Worm (Caenorhabditis elegans): ENCODE results near the gene nhr-104.

Gene nhr-104

DNA sequence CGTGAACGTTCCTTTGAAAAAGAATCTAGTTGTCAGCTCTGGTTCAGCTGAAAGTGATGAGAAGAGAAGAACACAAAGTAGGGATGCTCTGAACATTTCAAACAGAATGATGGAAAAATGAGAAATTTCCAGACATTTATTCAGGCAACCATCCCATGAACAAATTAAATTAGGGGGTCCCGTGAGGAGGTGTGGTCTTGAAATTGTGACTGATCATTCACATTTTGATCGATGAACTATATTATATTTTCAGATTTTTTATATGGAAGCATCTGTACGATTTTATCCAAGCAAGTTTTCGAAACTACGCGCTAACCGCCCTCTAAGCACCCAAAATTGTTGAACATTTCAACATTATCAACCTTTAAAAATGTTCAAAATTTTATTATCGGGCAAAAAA is 12.5 kb downstream of the nhr-104 start, which contains the start of gene R11E3.19:
Gene R11E3.19 (minus strand): TSS at position 101 of the 400 bp plus-strand sequence.
- TF ChIP-seq ets-4 (tag; optimal IDR thresholded peaks at IDR 0.05) (no peak), nhr-11 (tag; optimal IDR thresholded peaks at IDR 0.05) (no peak), gmeb-2 (tag; optimal IDR thresholded peaks at IDR 0.05) (no peak), ceh-14 (tag; optimal IDR thresholded peaks at IDR 0.05) (no peak), lin-11 (tag; optimal IDR thresholded peaks at IDR 0.05) (no peak), syd-9 (tag; optimal IDR thresholded peaks at IDR 0.05) (no peak), fkh-6 (tag; optimal IDR thresholded peaks at IDR 0.05) (no peak), unc-42 (tag; optimal IDR thresholded peaks at IDR 0.05) (no peak), eyg-1 (tag; optimal IDR thresholded peaks at IDR 0.05) (no peak), ttx-3 (tag; optimal IDR thresholded peaks at IDR 0.05) (no peak), elt-4 (tag; optimal IDR thresholded peaks at IDR 0.05) (no peak), elt-2 (tag; optimal IDR thresholded peaks at IDR 0.05) (no peak), tbx-7 (tag; optimal IDR thresholded peaks at IDR 0.05) (no peak), T23F11.4 (GFP tag; optimal IDR thresholded peaks at IDR 0.05) (no peak), tbx-2 (tag; optimal IDR thresholded peaks at IDR 0.05) (no peak), pqm-1 (tag; optimal IDR thresholded peaks at IDR 0.05) (no peak)

DNA sequence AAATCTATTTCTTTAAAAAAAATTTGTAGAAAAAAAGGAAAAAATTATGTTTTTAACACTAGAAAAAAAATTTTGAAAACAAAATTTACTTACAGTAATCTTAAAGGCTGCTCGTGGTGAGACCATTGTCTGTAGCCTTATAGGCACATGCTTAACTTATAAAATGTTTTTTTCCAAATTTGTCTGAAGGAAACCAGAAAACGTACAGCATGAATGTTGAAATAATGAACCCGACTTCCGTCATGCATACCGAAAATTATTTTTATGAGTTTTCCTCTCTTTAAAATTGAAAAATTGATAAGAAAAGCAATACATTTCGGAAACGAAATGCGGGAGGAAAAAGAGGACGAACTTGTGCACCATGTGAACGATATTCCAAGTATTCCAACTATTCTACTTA is 16.7 kb downstream of the nhr-104 start, which contains the start of gene R11E3.2:
Gene R11E3.2 (plus strand): TSS at position 301 of the 400 bp plus-strand sequence.
- TF ChIP-seq pag-3 (tag; optimal IDR thresholded peaks at IDR 0.05; ENCODE audit: borderline replicate concordance), result no peak
- TF ChIP-seq zip-5 (tag; optimal IDR thresholded peaks at IDR 0.05), result no peak
- no peak for TF ChIP-seq ets-4 (tag; optimal IDR thresholded peaks at IDR 0.05)
- TF ChIP-seq fax-1 (tag; optimal IDR thresholded peaks at IDR 0.05), result no peak
- TF ChIP-seq ceh-31 (tag; optimal IDR thresholded peaks at IDR 0.05), result no peak

DNA sequence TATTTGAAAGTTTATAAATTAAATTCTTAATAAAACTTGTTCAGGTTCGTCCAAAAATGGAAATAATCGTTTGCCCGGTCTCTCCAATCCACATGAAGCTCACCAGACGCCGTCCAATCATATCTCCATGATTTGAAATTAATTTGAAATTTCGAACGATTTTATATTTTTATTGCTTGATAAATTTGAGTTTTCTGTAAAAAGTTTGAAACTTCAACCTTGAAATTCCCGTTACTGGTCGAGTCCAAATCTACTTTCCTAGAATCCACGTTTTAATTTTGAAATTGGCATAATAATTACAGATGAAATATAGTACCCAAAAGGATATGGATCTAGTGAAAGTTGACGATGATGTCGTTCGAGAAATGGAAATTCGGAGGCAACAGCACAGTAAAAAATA is 24.1 kb downstream of the nhr-104 start, which contains the start of gene npp-26:
Gene npp-26 (plus strand): TSS at position 301 of the 400 bp plus-strand sequence.
- TF ChIP-seq tbx-7 (tag; optimal IDR thresholded peaks at IDR 0.05) (no peak), pax-1 (tag; optimal IDR thresholded peaks at IDR 0.05) (no peak), ceh-9 (tag; optimal IDR thresholded peaks at IDR 0.05) (no peak), nfya-1 (tag; optimal IDR thresholded peaks at IDR 0.05) (no peak), ref-2 (tag; optimal IDR thresholded peaks at IDR 0.05) (no peak), hlh-13 (GFP tag; optimal IDR thresholded peaks at IDR 0.05) (no peak), hlh-6 (tag; optimal IDR thresholded peaks at IDR 0.05) (no peak), npax-4 (tag; optimal IDR thresholded peaks at IDR 0.05) (no peak), hlh-8 (tag; optimal IDR thresholded peaks at IDR 0.05) (no peak), dve-1 (tag; optimal IDR thresholded peaks at IDR 0.05) (no peak), rnt-1 (tag; optimal IDR thresholded peaks at IDR 0.05) (no peak), ceh-34 (tag; optimal IDR thresholded peaks at IDR 0.05) (no peak), odd-2 (tag; optimal IDR thresholded peaks at IDR 0.05) (no peak), madf-2 (tag; optimal IDR thresholded peaks at IDR 0.05) (no peak), pha-4 (tag; optimal IDR thresholded peaks at IDR 0.05) (no peak), ceh-19 (GFP tag; optimal IDR thresholded peaks at IDR 0.05) (no peak), sox-4 (tag; optimal IDR thresholded peaks at IDR 0.05) (no peak), unc-86 (tag; optimal IDR thresholded peaks at IDR 0.05) (no peak), pat-9 (tag; optimal IDR thresholded peaks at IDR 0.05) (no peak)

DNA sequence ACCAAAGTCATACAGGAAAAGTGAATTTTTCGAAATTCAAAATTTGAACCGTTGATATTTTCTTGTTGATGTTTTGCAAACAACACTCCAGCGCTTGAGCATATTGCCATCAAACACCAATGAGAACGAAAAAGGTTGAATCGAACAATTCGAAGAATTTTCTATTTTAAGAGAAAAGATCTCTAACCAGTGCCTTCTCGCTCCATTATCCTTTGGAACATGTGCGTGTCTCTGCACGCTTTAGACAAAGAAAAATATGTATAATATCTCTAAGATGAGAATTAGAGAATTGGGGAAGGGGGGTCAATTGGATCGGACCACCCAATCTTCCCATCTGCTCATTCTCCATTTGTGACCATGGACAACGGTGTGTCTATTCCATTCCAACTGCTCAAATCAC is 24.6 kb downstream of the nhr-104 start, which contains the start of gene Y17G9B.2:
Gene Y17G9B.2 (plus strand): TSS at position 301 of the 400 bp plus-strand sequence.
- TF ChIP-seq ceh-19 (GFP tag; optimal IDR thresholded peaks at IDR 0.05) (no peak), unc-86 (tag; optimal IDR thresholded peaks at IDR 0.05) (no peak), nhr-232 (tag; optimal IDR thresholded peaks at IDR 0.05) (no peak), hlh-13 (GFP tag; optimal IDR thresholded peaks at IDR 0.05) (no peak), tbx-7 (tag; optimal IDR thresholded peaks at IDR 0.05) (no peak), T23F11.4 (GFP tag; optimal IDR thresholded peaks at IDR 0.05) (no peak), unc-55 (GFP tag; optimal IDR thresholded peaks at IDR 0.05) (no peak), ets-4 (tag; optimal IDR thresholded peaks at IDR 0.05) (no peak), hlh-8 (tag; optimal IDR thresholded peaks at IDR 0.05) (no peak), lim-6 (tag; optimal IDR thresholded peaks at IDR 0.05) (no peak), rnt-1 (tag; optimal IDR thresholded peaks at IDR 0.05) (no peak), ref-2 (tag; optimal IDR thresholded peaks at IDR 0.05) (no peak), ceh-14 (tag; optimal IDR thresholded peaks at IDR 0.05) (no peak), che-1 (tag; optimal IDR thresholded peaks at IDR 0.05) (no peak), pha-4 (tag; optimal IDR thresholded peaks at IDR 0.05) (no peak), C08G9.2 (tag; optimal IDR thresholded peaks at IDR 0.05) (no peak), sox-2 (GFP tag; IDR thresholded peaks at IDR 0.05) (no peak), unc-3 (GFP tag; conservative IDR thresholded peaks at IDR 0.05) (no peak), unc-3 (tag; optimal IDR thresholded peaks at IDR 0.05) (no peak)
